Worm (Caenorhabditis elegans): Measurements from ENCODE around the gene ndub-3.

The ndub-3 gene

DNA sequence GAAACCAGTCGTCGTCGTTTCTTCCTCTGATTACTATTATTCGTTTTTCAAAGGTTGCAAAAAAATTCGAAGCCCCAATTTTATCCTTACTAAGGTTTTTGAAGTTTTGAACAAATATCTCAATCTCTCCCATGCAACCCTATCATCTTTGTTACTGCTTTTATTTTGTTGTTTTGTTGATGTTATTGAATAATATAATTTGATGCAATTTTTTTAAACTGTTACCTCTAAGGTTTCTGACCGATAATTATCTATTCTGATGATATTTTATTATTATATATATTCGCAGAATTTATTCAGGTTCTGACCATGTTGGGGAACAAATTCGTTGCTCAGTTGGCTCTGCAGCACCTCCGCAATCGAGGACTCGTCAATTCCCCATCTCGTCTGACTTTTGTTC is 31.4 kb upstream of the ndub-3 start, which contains the start of gene ndub-2:
ndub-2 (plus strand) TSS at position 301 of the 400 bp plus-strand sequence.
- TF ChIP-seq T22C8.4 (GFP tag; IDR thresholded peaks at IDR 0.05) (no peak), flt-1 (GFP tag; IDR thresholded peaks at IDR 0.05) (no peak), ztf-29 (GFP tag; IDR thresholded peaks at IDR 0.05) (no peak)

DNA sequence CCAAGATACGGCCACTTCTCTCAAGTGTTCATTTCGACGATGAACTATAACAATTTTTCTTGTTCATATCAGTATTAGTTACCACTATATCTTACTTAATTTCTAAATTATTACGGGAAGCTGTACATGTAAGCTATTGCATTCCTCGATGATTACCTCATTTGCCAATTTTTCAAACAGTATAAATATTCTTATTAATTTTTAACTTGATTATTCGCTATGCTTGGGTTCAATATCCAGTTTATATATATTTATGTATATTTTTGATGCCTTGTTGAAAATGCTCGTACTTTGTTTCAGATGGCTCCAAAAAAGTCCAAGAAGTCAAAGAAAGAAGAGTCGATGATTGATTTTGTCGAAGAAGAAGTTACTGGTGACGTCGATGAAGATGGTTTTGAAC is 29.6 kb upstream of the ndub-3 start, which contains the start of gene F44G4.1:
F44G4.1 (plus strand) TSS at position 301 of the 400 bp plus-strand sequence.
- TF ChIP-seq ref-1 (GFP tag; conservative IDR thresholded peaks at IDR 0.05): no peak
- no peak for TF ChIP-seq tab-1 (GFP tag; IDR thresholded peaks at IDR 0.05)
- no peak for TF ChIP-seq ztf-23 (GFP tag; IDR thresholded peaks at IDR 0.05)
- no peak for TF ChIP-seq T22C8.4 (GFP tag; IDR thresholded peaks at IDR 0.05)
- TF ChIP-seq klf-2 (GFP tag; conservative IDR thresholded peaks at IDR 0.05): no peak
- TF ChIP-seq med-1 (GFP tag; optimal IDR thresholded peaks at IDR 0.05; ENCODE audit: insufficient read depth): no peak
- TF ChIP-seq cog-1 (tag; optimal IDR thresholded peaks at IDR 0.05): no peak
- no peak for TF ChIP-seq flt-1 (GFP tag; IDR thresholded peaks at IDR 0.05)
- no peak for TF ChIP-seq ztf-29 (GFP tag; IDR thresholded peaks at IDR 0.05)

ce11 chrII:8992780-8993179 is 28.1 kb upstream of the ndub-3 start, which contains the start of gene ooc-5:
Gene ooc-5 (plus strand): TSS chrII:8993160.
- TF ChIP-seq cog-1 (tag; optimal IDR thresholded peaks at IDR 0.05) (no peak), ztf-23 (GFP tag; IDR thresholded peaks at IDR 0.05) (no peak), ref-1 (GFP tag; conservative IDR thresholded peaks at IDR 0.05) (no peak), ztf-29 (GFP tag; IDR thresholded peaks at IDR 0.05) (no peak), T22C8.4 (GFP tag; IDR thresholded peaks at IDR 0.05) (no peak), flt-1 (GFP tag; IDR thresholded peaks at IDR 0.05) (no peak), med-1 (GFP tag; optimal IDR thresholded peaks at IDR 0.05; ENCODE audit: insufficient read depth) (no peak), klf-2 (GFP tag; conservative IDR thresholded peaks at IDR 0.05) (no peak), tab-1 (GFP tag; IDR thresholded peaks at IDR 0.05) (no peak)

DNA sequence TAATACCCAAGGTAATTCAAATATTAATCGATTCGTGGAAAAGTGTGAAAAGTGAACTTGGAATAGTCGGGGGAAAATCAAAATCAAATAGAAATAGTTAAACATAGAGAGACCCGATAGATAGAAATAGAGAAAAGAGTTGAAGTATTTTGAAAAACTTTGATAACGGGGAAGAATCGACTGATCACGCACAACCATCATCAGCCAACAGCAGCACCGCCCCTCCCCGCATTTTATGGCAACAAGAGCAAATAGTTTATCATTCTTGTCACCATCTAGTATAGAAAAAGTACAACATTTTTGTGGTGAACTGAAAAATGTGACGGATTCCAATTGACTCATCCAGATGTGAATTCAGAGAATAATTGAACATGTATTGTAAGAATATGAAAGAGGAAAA is 26.9 kb upstream of the ndub-3 start:
- TF ChIP-seq ztf-29 (GFP tag; IDR thresholded peaks at IDR 0.05): no peak
- TF ChIP-seq ref-1 (GFP tag; conservative IDR thresholded peaks at IDR 0.05): no peak
- TF ChIP-seq flt-1 (GFP tag; IDR thresholded peaks at IDR 0.05): no peak
- TF ChIP-seq T22C8.4 (GFP tag; IDR thresholded peaks at IDR 0.05): no peak
- no peak for TF ChIP-seq ztf-23 (GFP tag; IDR thresholded peaks at IDR 0.05)
- no peak for TF ChIP-seq klf-2 (GFP tag; conservative IDR thresholded peaks at IDR 0.05)
- TF ChIP-seq tab-1 (GFP tag; IDR thresholded peaks at IDR 0.05): no peak
- TF ChIP-seq cog-1 (tag; optimal IDR thresholded peaks at IDR 0.05): no peak
- TF ChIP-seq med-1 (GFP tag; optimal IDR thresholded peaks at IDR 0.05; ENCODE audit: insufficient read depth): no peak

- TF ChIP-seq ztf-23 (GFP tag; IDR thresholded peaks at IDR 0.05) (no peak), cog-1 (tag; optimal IDR thresholded peaks at IDR 0.05) (no peak), klf-2 (GFP tag; conservative IDR thresholded peaks at IDR 0.05) (no peak), ref-1 (GFP tag; conservative IDR thresholded peaks at IDR 0.05) (no peak), med-1 (GFP tag; optimal IDR thresholded peaks at IDR 0.05; ENCODE audit: insufficient read depth) (no peak), flt-1 (GFP tag; IDR thresholded peaks at IDR 0.05) (no peak), ztf-29 (GFP tag; IDR thresholded peaks at IDR 0.05) (no peak), T22C8.4 (GFP tag; IDR thresholded peaks at IDR 0.05) (no peak), tab-1 (GFP tag; IDR thresholded peaks at IDR 0.05) (no peak)
These were observed 25.6 kb upstream of the ndub-3 start for ce11 chrII:8990267-8990666.

DNA sequence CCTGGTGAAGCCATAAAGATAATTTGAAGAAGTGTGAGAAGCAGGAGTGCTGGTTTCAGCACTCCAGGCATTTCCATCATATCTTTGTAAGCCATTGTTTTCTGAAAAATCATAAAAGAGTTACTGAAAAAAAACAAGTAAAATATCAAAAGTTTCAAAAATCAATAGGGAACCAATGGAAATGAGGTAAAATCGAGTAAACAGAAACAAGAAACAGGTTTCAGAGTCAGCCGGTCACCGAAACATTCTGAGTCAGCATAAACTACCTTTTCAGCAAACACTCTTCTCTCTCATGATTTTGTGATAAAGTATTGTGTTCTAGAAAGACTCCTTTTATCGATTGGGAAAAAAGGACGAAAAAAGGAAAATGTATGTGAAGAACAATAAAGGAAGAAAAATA is 24.8 kb upstream of the ndub-3 start, which contains the start of gene C18E9.9:
C18E9.9 (minus strand) TSS at position 101 of the 400 bp plus-strand sequence.
- TF ChIP-seq tab-1 (GFP tag; IDR thresholded peaks at IDR 0.05): no peak
- no peak for TF ChIP-seq ref-1 (GFP tag; conservative IDR thresholded peaks at IDR 0.05)
- TF ChIP-seq cog-1 (tag; optimal IDR thresholded peaks at IDR 0.05): no peak

ce11 chrII:8987962-8988361 is 23.3 kb upstream of the ndub-3 start, which contains the start of gene C18E9.8:
Gene C18E9.8 (minus strand): TSS chrII:8988062.
- no peak for TF ChIP-seq cog-1 (tag; optimal IDR thresholded peaks at IDR 0.05)
- no peak for TF ChIP-seq ztf-23 (GFP tag; IDR thresholded peaks at IDR 0.05)
- TF ChIP-seq klf-2 (GFP tag; conservative IDR thresholded peaks at IDR 0.05): no peak

DNA sequence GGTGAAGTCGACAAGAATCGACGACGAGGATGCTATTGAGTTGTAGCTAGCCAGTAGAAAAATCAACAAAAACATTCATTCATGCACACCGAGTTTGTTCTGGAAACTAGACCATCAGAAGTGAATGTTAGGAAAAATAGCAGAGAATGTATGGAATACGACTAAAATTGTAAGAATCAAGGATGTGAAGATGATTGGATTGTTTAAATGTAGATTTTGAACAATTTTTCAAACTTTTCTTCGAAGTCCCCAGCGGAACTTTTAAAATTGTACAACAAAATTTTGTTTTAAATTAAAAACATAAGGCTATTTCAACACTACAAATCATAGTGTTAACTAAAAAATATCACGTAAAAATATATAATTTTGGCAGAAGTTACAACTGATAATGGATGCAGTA is 18.0 kb upstream of the ndub-3 start, which contains the start of gene C18E9.7:
C18E9.7 (minus strand) TSS at position 101 of the 400 bp plus-strand sequence.
- TF ChIP-seq T22C8.4 (GFP tag; IDR thresholded peaks at IDR 0.05) (no peak), cog-1 (tag; optimal IDR thresholded peaks at IDR 0.05) (no peak), flt-1 (GFP tag; IDR thresholded peaks at IDR 0.05) (no peak), klf-2 (GFP tag; conservative IDR thresholded peaks at IDR 0.05) (no peak), tab-1 (GFP tag; IDR thresholded peaks at IDR 0.05) (no peak), ref-1 (GFP tag; conservative IDR thresholded peaks at IDR 0.05) (no peak)

ce11 chrII:8973516-8974043 is 8.9 kb upstream of the ndub-3 start, which contains the start of gene tomm-40:
Gene tomm-40 (minus strand): TSS chrII:8973566.
- no peak for TF ChIP-seq ref-1 (GFP tag; conservative IDR thresholded peaks at IDR 0.05)
- no peak for TF ChIP-seq flt-1 (GFP tag; IDR thresholded peaks at IDR 0.05)
- no peak for TF ChIP-seq cog-1 (tag; optimal IDR thresholded peaks at IDR 0.05)

DNA sequence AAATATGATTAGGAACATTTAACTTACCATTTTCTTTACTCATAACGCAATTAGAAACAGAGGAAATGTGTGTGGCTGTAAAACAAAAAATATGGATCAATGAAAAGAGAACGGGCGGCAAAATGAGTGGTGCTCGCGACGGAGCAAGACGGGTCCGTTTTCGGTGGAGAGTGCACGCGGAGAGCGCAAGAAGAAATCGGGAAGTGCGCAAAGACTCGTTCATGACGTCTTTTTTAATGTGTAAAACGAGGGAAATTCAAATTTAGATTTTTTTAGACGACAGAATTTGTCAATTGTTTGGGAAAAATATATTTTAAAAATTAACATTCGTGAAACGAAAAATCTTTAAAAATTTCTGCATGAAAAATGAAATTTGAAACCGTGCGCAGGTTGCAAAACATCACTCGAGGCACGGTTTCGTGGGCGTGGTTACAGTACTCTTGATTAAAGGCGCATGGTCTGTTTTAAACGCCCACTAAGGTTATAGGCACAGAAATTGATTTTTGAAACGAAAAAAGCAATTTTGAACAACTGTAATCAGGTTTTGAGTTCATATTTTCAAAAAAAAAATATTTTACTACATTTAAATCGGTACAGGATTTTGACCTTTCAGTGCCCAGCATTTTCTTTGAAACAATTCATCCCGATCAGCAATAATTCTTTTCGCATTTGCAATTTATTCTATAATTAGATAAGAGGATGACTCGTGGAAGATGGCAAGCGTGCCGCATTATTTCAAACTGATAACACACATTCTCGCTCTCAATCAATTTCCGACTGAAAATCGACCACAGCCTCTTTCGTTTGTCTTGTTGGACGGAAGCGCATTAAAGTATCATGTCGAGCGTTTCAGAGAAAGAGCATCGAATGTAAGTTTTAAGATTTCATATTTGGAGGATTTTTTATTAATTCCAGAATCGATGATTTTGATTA is 4.8 kb upstream of the ndub-3 start, which contains the start of the genes szy-20 and C18E9.5:
szy-20 (minus strand) TSS at position 83 of the 933 bp plus-strand sequence.
C18E9.5 (plus strand) TSS at position 730 of the 933 bp plus-strand sequence.
- TF ChIP-seq tab-1 (GFP tag; IDR thresholded peaks at IDR 0.05): no peak
- peak; percentile 40 for TF ChIP-seq cog-1 (tag; optimal IDR thresholded peaks at IDR 0.05)

All from whole organism, midembryonic.